Fruit fly (Drosophila melanogaster) whole organism, wandering third instar larva: ENCODE data around the gene CG15365.

ENCODE experiments used
- Abd-B ChIP-seq: fragments of >200 bp; optimal IDR thresholded peaks from 2 replicates; lab custom pipeline; 2017; ENCODE audit warnings: missing biosample characterization, missing genetic modification characterization
- CG32264 ChIP-seq: fragments of 200-800 bp; sonication (Bioruptor generic); optimal IDR thresholded peaks from 2 replicates; lab custom pipeline; 2016; ENCODE audit warnings: missing biosample characterization, missing genetic modification characterization
- Dfd ChIP-seq: fragments of >200 bp; optimal IDR thresholded peaks from 2 replicates; lab custom pipeline; 2017; ENCODE audit warnings: missing biosample characterization, missing genetic modification characterization
- HLH106 ChIP-seq: fragments of 200-800 bp; optimal IDR thresholded peaks from 3 replicates; lab custom pipeline; 2019; ENCODE audit warnings: missing biosample characterization, mild to moderate bottlenecking, missing genetic modification characterization, moderate library complexity
- Hr78 ChIP-seq: fragments of >200 bp; optimal IDR thresholded peaks from 2 replicates; lab custom pipeline; 2017; ENCODE audit warnings: missing biosample characterization, missing genetic modification characterization
- Hr83 ChIP-seq: fragments of 200-300 bp; sonication (Bioruptor generic); optimal IDR thresholded peaks from 2 replicates; lab custom pipeline; 2016; ENCODE audit warnings: missing biosample characterization, mild to moderate bottlenecking, missing genetic modification characterization, moderate library complexity; ENCODE audit not compliant: poor library complexity, severe bottlenecking
- Mio ChIP-seq: sonication (Bioruptor generic); optimal IDR thresholded peaks from 2 replicates; lab custom pipeline; 2016; ENCODE audit warnings: missing biosample characterization, missing genetic modification characterization
- Myc ChIP-seq: fragments of >200 bp; optimal IDR thresholded peaks from 2 replicates; lab custom pipeline; 2017
- N ChIP-seq: fragments of >200 bp; optimal IDR thresholded peaks from 2 replicates; lab custom pipeline; 2018; ENCODE audit warnings: missing biosample characterization, missing external identifiers, missing genetic modification characterization
- OdsH ChIP-seq: fragments of 200-800 bp; sonication (Bioruptor generic); optimal IDR thresholded peaks from 2 replicates; lab custom pipeline; 2016; ENCODE audit warnings: missing biosample characterization, mild to moderate bottlenecking, missing genetic modification characterization
- ey ChIP-seq: fragments of 200-800 bp; sonication (Bioruptor generic); optimal IDR thresholded peaks from 2 replicates; lab custom pipeline; 2016; ENCODE audit warnings: missing biosample characterization, missing genetic modification characterization
- psq ChIP-seq: fragments of 200-800 bp; sonication (Bioruptor generic); optimal IDR thresholded peaks from 3 replicates; lab custom pipeline; 2017; ENCODE audit warnings: missing biosample characterization, mild to moderate bottlenecking, missing genetic modification characterization, moderate library complexity

CG15365 gene

dm6 chrX:9013339-9013939 lies 54.3 kb downstream of the CG15365 start:
- TF ChIP-seq Abd-B (GFP tag; lab: Kevin White, UChicago) = no peak
- no peak for TF ChIP-seq psq (GFP tag; lab: Kevin White, UChicago)
- no peak for TF ChIP-seq Mio (GFP tag; lab: Kevin White, UChicago)
- no peak for TF ChIP-seq Myc (lab: Kevin White, UChicago)
- peak; percentile 55 for TF ChIP-seq Dfd (GFP tag; lab: Kevin White, UChicago)
- TF ChIP-seq N = no peak

DNA sequence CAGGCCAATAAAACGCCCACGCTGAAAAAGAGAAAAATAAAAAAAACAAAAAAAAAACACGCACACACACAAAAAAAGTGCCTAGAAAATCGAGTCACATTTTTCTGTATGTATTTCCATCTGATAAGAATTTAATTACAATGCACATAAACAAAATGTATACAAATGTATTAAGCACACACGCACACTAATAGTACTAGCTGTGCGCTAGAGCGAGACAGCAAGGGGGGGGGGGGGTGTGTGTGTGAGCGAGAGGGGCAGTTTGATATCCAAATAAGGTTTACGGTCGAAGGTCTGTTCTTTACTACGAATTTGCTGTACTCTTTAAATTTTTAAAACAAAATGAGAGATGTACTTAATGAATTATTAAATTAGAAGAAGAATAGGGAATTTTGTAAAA lies 55.1 kb downstream of the CG15365 start:
- TF ChIP-seq Dfd (GFP tag; lab: Kevin White, UChicago) = no peak
- TF ChIP-seq Hr83 (GFP tag; lab: Kevin White, UChicago) = no peak
- TF ChIP-seq OdsH = no peak

- TF ChIP-seq Myc (lab: Kevin White, UChicago) = peak; percentile 15
- TF ChIP-seq ey (GFP tag; lab: Kevin White, UChicago) = no peak
- TF ChIP-seq Hr78 (GFP tag; lab: Kevin White, UChicago) = no peak
- no peak for TF ChIP-seq HLH106 (tag; lab: Kevin White, UChicago)
- TF ChIP-seq CG32264 (GFP tag; lab: Kevin White, UChicago) = no peak
These were observed 60.6 kb downstream of the CG15365 start for dm6 chrX:9007215-9007614.
